Worm (Caenorhabditis elegans): ENCODE measurements around the gene hil-4.

DNA sequence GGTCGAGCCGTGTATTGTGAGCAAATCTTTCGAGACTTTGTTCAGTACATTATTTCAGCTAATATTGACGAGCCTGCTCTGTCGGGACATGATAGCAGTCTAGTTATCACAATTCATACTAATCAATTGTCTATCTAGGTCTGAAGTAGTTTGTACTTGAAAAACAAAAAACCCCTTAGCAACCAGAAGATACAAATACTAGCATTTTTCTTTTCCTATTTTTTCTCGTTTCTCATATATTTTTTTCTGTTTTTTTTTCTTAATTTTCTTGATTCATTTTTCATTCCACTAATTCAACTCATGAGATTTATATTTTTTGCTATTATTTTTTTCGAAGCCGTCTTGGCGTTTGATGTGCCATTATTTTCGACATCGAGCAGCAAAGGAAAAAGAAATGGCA is 33.1 kb downstream of the hil-4 start, which contains the start of gene R02F11.9:
- TF ChIP-seq ztf-11 (tag; optimal IDR thresholded peaks at IDR 0.05) (no peak), zag-1 (tag; optimal IDR thresholded peaks at IDR 0.05) (no peak), rnt-1 (tag; optimal IDR thresholded peaks at IDR 0.05) (no peak)
